Worm (Caenorhabditis elegans) whole organism, L4/young adult: ENCODE measurements around the gene exp-1.

ENCODE experiments used
- W03F9.2 ChIP-seq: fragments of 150-350 bp; optimal IDR thresholded peaks from 2 replicates; lab custom pipeline; 2014; ENCODE audit warnings: missing biosample characterization, missing genetic modification characterization
- dao-5 ChIP-seq: sonication (generic microtip); optimal IDR thresholded peaks from 2 replicates; lab custom pipeline; 2016; ENCODE audit warnings: missing genotype, missing genetic modification characterization, moderate library complexity, missing compliant biosample characterization
- him-1 ChIP-seq: sonication (generic microtip); optimal IDR thresholded peaks from 2 replicates; lab custom pipeline; 2016; ENCODE audit warnings: missing genotype, missing genetic modification reagents, missing genetic modification characterization, missing compliant biosample characterization

DNA sequence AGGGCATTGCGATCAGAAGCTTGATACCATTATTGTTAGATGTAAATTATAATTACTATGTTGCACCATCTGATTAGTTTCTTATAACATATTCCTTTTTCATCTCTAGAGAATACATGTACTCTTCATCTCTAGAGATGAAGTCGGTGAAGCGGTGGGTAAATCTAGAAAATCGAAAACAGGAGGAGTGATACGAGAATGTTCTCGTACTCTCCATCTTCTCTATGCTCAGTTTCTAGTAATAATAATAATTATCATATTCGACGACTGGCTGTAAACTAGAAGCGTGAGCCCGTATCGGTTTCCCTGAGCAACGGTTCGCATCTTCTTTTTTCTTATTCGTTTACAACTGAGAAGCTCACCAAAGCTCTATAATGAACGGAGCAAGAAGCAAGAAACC is 53.1 kb downstream of the exp-1 start:
- no peak for TF ChIP-seq dao-5 (tag; lab: Kevin White, UChicago)
- no peak for TF ChIP-seq W03F9.2
- TF ChIP-seq him-1 (tag; lab: Kevin White, UChicago), result no peak
